Fruit fly (Drosophila melanogaster) whole organism, embryonic: Measurements from ENCODE around the gene CG33687.

Source experiments
- Aef1 ChIP-seq: fragments of 200-800 bp; sonication (Bioruptor generic); IDR thresholded peaks from 3 replicates; pipeline ENCODE4 v1.3.6; 2022; ENCODE audit warnings: missing biosample characterization, missing genetic modification characterization
- CG3163 ChIP-seq: fragments of 200-800 bp; sonication (Bioruptor generic); optimal IDR thresholded peaks from 3 replicates; lab custom pipeline; 2016; ENCODE audit warnings: missing biosample characterization, missing genetic modification characterization
- CG32532 ChIP-seq: fragments of 200-800 bp; sonication (Bioruptor generic); IDR thresholded peaks from 2 replicates; pipeline ENCODE4 v1.3.6; 2022; ENCODE audit warnings: missing biosample characterization, missing genetic modification characterization
- CG4282 ChIP-seq: fragments of 200-800 bp; sonication (Bioruptor generic); optimal IDR thresholded peaks from 2 replicates; lab custom pipeline; 2016; ENCODE audit warnings: missing biosample characterization, missing genetic modification characterization
- CG4404 ChIP-seq: fragments of 200-800 bp; sonication (Bioruptor generic); IDR thresholded peaks from 2 replicates; pipeline ENCODE4 v1.3.6; 2022; ENCODE audit warnings: missing biosample characterization, missing genetic modification characterization
- CG9609 ChIP-seq: fragments of 200-800 bp; sonication (Bioruptor generic); optimal IDR thresholded peaks from 3 replicates; lab custom pipeline; 2016; ENCODE audit warnings: missing biosample characterization, missing genetic modification characterization
- CG9727 ChIP-seq: fragments of 200-800 bp; sonication (Bioruptor generic); optimal IDR thresholded peaks from 3 replicates; lab custom pipeline; 2017; ENCODE audit warnings: missing biosample characterization, mild to moderate bottlenecking, missing genetic modification characterization
- CG9932 ChIP-seq: fragments of 200-800 bp; sonication (Bioruptor generic); IDR thresholded peaks from 2 replicates; pipeline ENCODE4 v1.3.6; 2022; ENCODE audit warnings: missing biosample characterization, missing genetic modification characterization
- E2f1 ChIP-seq: fragments of 200-800 bp; sonication (Bioruptor generic); IDR thresholded peaks from 2 replicates; pipeline ENCODE4 v1.3.6; 2022; ENCODE audit warnings: missing biosample characterization, missing genetic modification characterization
- br ChIP-seq: fragments of >200 bp; optimal IDR thresholded peaks from 2 replicates; lab custom pipeline; 2017
- chinmo ChIP-seq: fragments of 200-800 bp; sonication (Bioruptor generic); IDR thresholded peaks from 4 replicates; pipeline ENCODE4 v1.3.6; 2022; ENCODE audit warnings: missing biosample characterization, missing genetic modification characterization; ENCODE audit not compliant: partially characterized antibody
- lilli ChIP-seq: fragments of 200-800 bp; sonication (Bioruptor generic); optimal IDR thresholded peaks from 3 replicates; lab custom pipeline; 2016; ENCODE audit warnings: missing biosample characterization, missing genetic modification characterization

DNA sequence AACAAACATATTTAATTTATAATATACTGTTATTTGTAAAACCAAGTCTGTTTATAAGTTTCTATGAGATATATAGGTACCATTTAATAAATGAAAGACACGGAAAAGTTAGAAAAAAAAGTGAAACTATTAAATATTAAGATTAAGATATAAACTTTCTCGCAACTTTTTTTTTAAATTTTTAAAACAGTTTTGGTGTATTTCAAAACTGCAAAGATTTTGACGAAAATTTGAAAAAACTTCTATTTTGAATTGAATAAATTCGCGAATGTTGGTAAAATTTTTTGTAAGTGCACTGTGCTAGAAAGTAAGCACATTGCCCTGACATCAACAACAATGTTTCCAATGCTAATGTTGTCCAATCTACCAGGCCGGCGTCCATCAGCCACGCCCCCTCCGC lies 23.6 kb downstream of the CG33687 start:
- TF ChIP-seq CG9727 (GFP tag; lab: Kevin White, UChicago), result no peak
- no peak for TF ChIP-seq CG32532 (GFP tag; lab: Robert Waterston, UW)
- TF ChIP-seq Aef1 (GFP tag; lab: Robert Waterston, UW), result no peak
- no peak for TF ChIP-seq CG4282 (GFP tag; lab: Kevin White, UChicago)
- no peak for TF ChIP-seq E2f1
- no peak for TF ChIP-seq CG9609
- no peak for TF ChIP-seq br (lab: Kevin White, UChicago)
- TF ChIP-seq CG3163 (GFP tag; lab: Kevin White, UChicago), result no peak
- TF ChIP-seq chinmo (GFP tag; lab: Robert Waterston, UW), result no peak
- no peak for TF ChIP-seq lilli
- no peak for TF ChIP-seq CG4404 (GFP tag; lab: Robert Waterston, UW)
- TF ChIP-seq CG9932 (GFP tag; lab: Robert Waterston, UW), result no peak
